Fruit fly (Drosophila melanogaster) whole organism, embryonic: Measurements from ENCODE around the gene CG6041.

Experiments
- Aef1 ChIP-seq: fragments of 200-800 bp; sonication (Bioruptor generic); IDR thresholded peaks from 3 replicates; pipeline ENCODE4 v1.3.6; 2022; ENCODE audit warnings: missing biosample characterization, missing genetic modification characterization
- Bgb ChIP-seq: fragments of 200-800 bp; sonication (Bioruptor generic); IDR thresholded peaks from 2 replicates; pipeline ENCODE4 v1.3.6; 2022; ENCODE audit warnings: missing biosample characterization, missing genetic modification characterization; ENCODE audit not compliant: partially characterized antibody
- CG10267 ChIP-seq: fragments of 200-800 bp; sonication (Bioruptor generic); optimal IDR thresholded peaks from 2 replicates; lab custom pipeline; 2018; ENCODE audit warnings: missing biosample characterization, mild to moderate bottlenecking, missing genetic modification characterization, moderate library complexity
- CG11560 ChIP-seq: fragments of 200-800 bp; sonication (Bioruptor generic); IDR thresholded peaks from 3 replicates; pipeline ENCODE4 v1.3.6; 2022; ENCODE audit warnings: missing biosample characterization, missing genetic modification characterization
- CG11723 ChIP-seq: fragments of 200-800 bp; sonication (Bioruptor generic); optimal IDR thresholded peaks from 2 replicates; lab custom pipeline; 2017; ENCODE audit warnings: missing biosample characterization, mild to moderate bottlenecking, missing genetic modification characterization
- CG12391 ChIP-seq: fragments of 200-800 bp; sonication (Bioruptor generic); optimal IDR thresholded peaks from 3 replicates; lab custom pipeline; 2018; ENCODE audit warnings: missing biosample characterization, mild to moderate bottlenecking, missing genetic modification characterization, moderate library complexity
- CG12769 ChIP-seq: fragments of 200-800 bp; sonication (Bioruptor generic); optimal IDR thresholded peaks from 2 replicates; lab custom pipeline; 2019; ENCODE audit warnings: missing biosample characterization, mild to moderate bottlenecking, missing genetic modification characterization, moderate library complexity
- CG1603 ChIP-seq: fragments of 200-800 bp; sonication (Bioruptor generic); optimal IDR thresholded peaks from 2 replicates; lab custom pipeline; 2019; ENCODE audit warnings: missing biosample characterization, mild to moderate bottlenecking, missing genetic modification characterization, moderate library complexity
- CG3065 ChIP-seq: fragments of 200-800 bp; sonication (Bioruptor generic); optimal IDR thresholded peaks from 2 replicates; lab custom pipeline; 2016; ENCODE audit warnings: missing biosample characterization, missing genetic modification characterization
- CG31224 ChIP-seq: fragments of 200-800 bp; sonication (Bioruptor generic); IDR thresholded peaks from 2 replicates; pipeline ENCODE4 v1.3.6; 2022; ENCODE audit warnings: missing biosample characterization, missing genetic modification characterization
- CG32532 ChIP-seq: fragments of 200-800 bp; sonication (Bioruptor generic); IDR thresholded peaks from 2 replicates; pipeline ENCODE4 v1.3.6; 2022; ENCODE audit warnings: missing biosample characterization, missing genetic modification characterization
- CG34376 ChIP-seq: fragments of 200-800 bp; sonication (Bioruptor generic); optimal IDR thresholded peaks from 2 replicates; lab custom pipeline; 2018; ENCODE audit warnings: missing biosample characterization, mild to moderate bottlenecking, missing genetic modification characterization
- CG5180 ChIP-seq: fragments of 200-800 bp; sonication (Bioruptor generic); optimal IDR thresholded peaks from 3 replicates; lab custom pipeline; 2017; ENCODE audit warnings: missing biosample characterization, missing genetic modification characterization, mild to moderate bottlenecking, moderate library complexity, missing genetic modification reagents
- CG5953 ChIP-seq: fragments of 200-800 bp; sonication (Bioruptor generic); IDR thresholded peaks from 2 replicates; pipeline ENCODE4 v1.3.6; 2022; ENCODE audit warnings: missing biosample characterization, missing genetic modification characterization
- CG6765 ChIP-seq: fragments of 200-800 bp; sonication (Bioruptor generic); optimal IDR thresholded peaks from 3 replicates; lab custom pipeline; 2017; ENCODE audit warnings: missing biosample characterization, mild to moderate bottlenecking, missing genetic modification characterization
- CG7357 ChIP-seq: fragments of 200-800 bp; sonication (Bioruptor generic); IDR thresholded peaks from 3 replicates; pipeline ENCODE4 v1.3.6; 2022; ENCODE audit warnings: missing biosample characterization, missing genetic modification characterization
- CG9932 ChIP-seq: fragments of 200-800 bp; sonication (Bioruptor generic); IDR thresholded peaks from 2 replicates; pipeline ENCODE4 v1.3.6; 2022; ENCODE audit warnings: missing biosample characterization, missing genetic modification characterization
- Deaf1 ChIP-seq: fragments of 200-800 bp; optimal IDR thresholded peaks from 3 replicates; lab custom pipeline; 2019; ENCODE audit warnings: missing biosample characterization, mild to moderate bottlenecking, missing genetic modification characterization, moderate library complexity
- Dip3 ChIP-seq: fragments of 200-800 bp; sonication (Bioruptor generic); optimal IDR thresholded peaks from 3 replicates; lab custom pipeline; 2016; ENCODE audit warnings: missing biosample characterization, missing genetic modification characterization
- E2f2 ChIP-seq: fragments of 200-800 bp; sonication (Bioruptor generic); IDR thresholded peaks from 2 replicates; pipeline ENCODE4 v1.3.6; 2022; ENCODE audit warnings: missing biosample characterization, missing genetic modification characterization
- Gsc ChIP-seq: fragments of 200-800 bp; sonication (Bioruptor generic); IDR thresholded peaks from 2 replicates; pipeline ENCODE4 v1.3.6; 2022; ENCODE audit warnings: missing biosample characterization, missing genetic modification characterization
- HmgD ChIP-seq: fragments of 200-800 bp; sonication (Bioruptor generic); optimal IDR thresholded peaks from 3 replicates; lab custom pipeline; 2016; ENCODE audit warnings: missing biosample characterization, missing genetic modification characterization
- Hmr ChIP-seq: fragments of 200-800 bp; sonication (Bioruptor generic); optimal IDR thresholded peaks from 3 replicates; lab custom pipeline; 2017; ENCODE audit warnings: mild to moderate bottlenecking, missing biosample characterization, missing genetic modification reagents, missing genetic modification characterization
- Mad ChIP-seq: fragments of 200-800 bp; sonication (Bioruptor generic); optimal IDR thresholded peaks from 2 replicates; lab custom pipeline; 2016; ENCODE audit warnings: missing biosample characterization, missing genetic modification characterization
- Nf-YC ChIP-seq: fragments of 200-800 bp; optimal IDR thresholded peaks from 3 replicates; lab custom pipeline; 2019; ENCODE audit warnings: missing biosample characterization, mild to moderate bottlenecking, missing genetic modification characterization, moderate library complexity
- Six4 ChIP-seq: fragments of 200-800 bp; sonication (Bioruptor generic); optimal IDR thresholded peaks from 2 replicates; lab custom pipeline; 2016; ENCODE audit warnings: missing biosample characterization, missing genetic modification characterization
- aop ChIP-seq: fragments of 200-800 bp; sonication (Bioruptor generic); IDR thresholded peaks from 2 replicates; pipeline ENCODE4 v1.3.6; 2022; ENCODE audit warnings: missing biosample characterization, missing genetic modification characterization
- bowl ChIP-seq: fragments of 200-800 bp; sonication (Bioruptor generic); IDR thresholded peaks from 2 replicates; pipeline ENCODE4 v1.3.6; 2022; ENCODE audit warnings: missing biosample characterization, missing genetic modification characterization
- cato ChIP-seq: fragments of 200-800 bp; sonication (Bioruptor generic); optimal IDR thresholded peaks from 2 replicates; lab custom pipeline; 2016; ENCODE audit warnings: missing biosample characterization, missing genetic modification characterization, borderline replicate concordance
- chif ChIP-seq, 2 experiments: fragments of 200-800 bp; sonication (Bioruptor generic); optimal IDR thresholded peaks; 3 replicates each; lab custom pipeline; 2016; ENCODE audit warnings: missing biosample characterization in 2 of 2, missing genetic modification characterization in 2 of 2
- dm ChIP-seq: fragments of 200-800 bp; sonication (Bioruptor generic); optimal IDR thresholded peaks from 3 replicates; lab custom pipeline; 2016; ENCODE audit warnings: missing biosample characterization, missing genetic modification characterization
- eve ChIP-seq, 2 experiments: fragments of >200 bp; optimal IDR thresholded peaks; 2 replicates each; lab custom pipeline; 2017; ENCODE audit warnings: missing biosample characterization in 2 of 2, missing genetic modification characterization in 2 of 2
- fd102C ChIP-seq: fragments of 200-800 bp; sonication (Bioruptor generic); optimal IDR thresholded peaks from 2 replicates; lab custom pipeline; 2018; ENCODE audit warnings: missing biosample characterization, mild to moderate bottlenecking, missing genetic modification characterization, moderate library complexity
- grau ChIP-seq: fragments of 200-800 bp; optimal IDR thresholded peaks from 3 replicates; lab custom pipeline; 2019; ENCODE audit warnings: missing biosample characterization, mild to moderate bottlenecking, missing genetic modification characterization, moderate library complexity
- hbn ChIP-seq: fragments of 200-800 bp; sonication (Bioruptor generic); IDR thresholded peaks from 2 replicates; pipeline ENCODE4 v1.3.6; 2022; ENCODE audit warnings: missing biosample characterization, missing genetic modification characterization; ENCODE audit not compliant: partially characterized antibody
- her ChIP-seq: fragments of 200-800 bp; sonication (Bioruptor generic); optimal IDR thresholded peaks from 2 replicates; lab custom pipeline; 2016; ENCODE audit warnings: missing biosample characterization, missing genetic modification characterization
- hkb ChIP-seq, 2 experiments: fragments of 200-800 bp in 1 of 2; fragments of >200 bp in 1 of 2; sonication (Bioruptor generic) in 1 of 2; IDR thresholded peaks in 1 of 2; optimal IDR thresholded peaks in 1 of 2; 2 replicates each; pipeline versions ENCODE4 v1.3.6 to Lab custom; 2017 to 2022; ENCODE audit warnings: missing biosample characterization in 1 of 2, missing genetic modification characterization in 1 of 2
- inv ChIP-seq: fragments of 200-800 bp; sonication (Bioruptor generic); IDR thresholded peaks from 2 replicates; pipeline ENCODE4 v1.3.6; 2022; ENCODE audit warnings: missing biosample characterization, missing genetic modification characterization; ENCODE audit not compliant: partially characterized antibody
- lab ChIP-seq: fragments of 200-800 bp; sonication (Bioruptor generic); optimal IDR thresholded peaks from 3 replicates; lab custom pipeline; 2017; ENCODE audit warnings: missing biosample characterization, missing genetic modification characterization, mild to moderate bottlenecking, moderate library complexity, missing genetic modification reagents
- lbe ChIP-seq: fragments of 200-800 bp; sonication (Bioruptor generic); optimal IDR thresholded peaks from 2 replicates; lab custom pipeline; 2016; ENCODE audit warnings: missing biosample characterization, mild to moderate bottlenecking, missing genetic modification characterization
- mirr ChIP-seq: fragments of 200-800 bp; sonication (Bioruptor generic); optimal IDR thresholded peaks from 3 replicates; lab custom pipeline; 2018; ENCODE audit warnings: missing biosample characterization, mild to moderate bottlenecking, missing genetic modification characterization
- pfk ChIP-seq: fragments of 200-800 bp; sonication (Bioruptor generic); optimal IDR thresholded peaks from 2 replicates; lab custom pipeline; 2018; ENCODE audit warnings: missing biosample characterization, mild to moderate bottlenecking, missing genetic modification characterization, moderate library complexity
- pzg ChIP-seq: fragments of 200-800 bp; sonication (Bioruptor generic); optimal IDR thresholded peaks from 3 replicates; lab custom pipeline; 2018; ENCODE audit warnings: missing biosample characterization, mild to moderate bottlenecking, missing genetic modification characterization, moderate library complexity
- row ChIP-seq: fragments of 200-800 bp; sonication (Bioruptor generic); IDR thresholded peaks from 3 replicates; pipeline ENCODE4 v1.3.6; 2022; ENCODE audit warnings: missing biosample characterization, missing genetic modification characterization
- sd ChIP-seq: fragments of 200-800 bp; sonication (Bioruptor generic); optimal IDR thresholded peaks from 3 replicates; lab custom pipeline; 2018; ENCODE audit warnings: missing biosample characterization, mild to moderate bottlenecking, missing genetic modification characterization, moderate library complexity
- sqz ChIP-seq: fragments of 200-800 bp; sonication (Bioruptor generic); optimal IDR thresholded peaks from 3 replicates; lab custom pipeline; 2018; ENCODE audit warnings: missing biosample characterization, mild to moderate bottlenecking, missing genetic modification characterization
- trem ChIP-seq: fragments of 200-800 bp; optimal IDR thresholded peaks from 3 replicates; lab custom pipeline; 2019; ENCODE audit warnings: missing biosample characterization, mild to moderate bottlenecking, missing genetic modification characterization, moderate library complexity
- ttk ChIP-seq: fragments of 200-800 bp; sonication (Bioruptor generic); IDR thresholded peaks from 2 replicates; pipeline ENCODE4 v2.1.2; 2022; ENCODE audit warnings: missing biosample characterization, missing genetic modification characterization
- vvl ChIP-seq: fragments of 200-800 bp; sonication (Bioruptor generic); IDR thresholded peaks from 2 replicates; pipeline ENCODE4 v1.3.6; 2022; ENCODE audit warnings: missing biosample characterization, missing genetic modification characterization

The CG6041 gene

DNA sequence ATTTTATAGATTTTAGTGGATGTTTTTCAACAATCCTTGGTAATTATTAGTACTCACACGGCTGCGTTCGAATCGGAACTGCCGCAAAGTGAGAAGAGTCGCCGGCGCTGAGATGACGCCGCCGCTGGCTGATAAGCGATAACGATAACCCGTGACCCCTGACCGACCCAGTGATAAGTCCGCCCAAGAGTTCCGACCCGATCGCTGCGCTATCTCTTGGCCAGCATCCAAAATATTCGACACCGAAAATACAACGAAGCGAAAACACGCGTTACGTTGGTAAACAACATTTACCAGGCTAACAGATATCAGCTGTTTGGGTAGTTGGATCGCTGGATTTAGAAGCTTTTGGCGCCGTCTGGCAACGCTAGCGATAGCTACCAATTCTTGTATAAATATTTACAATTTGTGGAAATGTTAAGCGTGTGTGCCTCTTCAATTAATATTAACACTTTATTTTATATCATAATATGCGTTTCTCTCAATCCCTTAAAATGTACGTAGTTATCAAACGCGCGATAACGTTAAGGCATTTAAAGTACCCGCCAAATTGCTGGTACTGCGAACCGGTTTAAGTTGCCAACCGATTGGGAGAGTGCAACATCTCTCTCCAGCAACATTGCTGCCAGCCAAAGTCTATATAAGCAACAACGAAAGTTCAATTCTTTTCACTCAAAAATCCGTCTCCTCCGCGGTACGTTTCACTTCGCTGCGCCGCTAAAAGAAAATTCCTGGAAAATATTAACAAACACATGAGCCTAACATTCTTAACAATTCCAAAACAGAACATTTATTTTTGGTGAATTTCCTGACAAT, 31.3 kb upstream of the CG6041 start, which contains the start of the genes Shmt and CG3726:
Gene Shmt (minus strand): TSS at position 304 of the 816 bp plus-strand sequence.
Gene CG3726 (plus strand): TSS at position 604 of the 816 bp plus-strand sequence.
- TF ChIP-seq hkb (optimal IDR thresholded peaks at IDR 0.05; lab: Kevin White, UChicago) (peak; percentile 1), hkb (GFP tag; IDR thresholded peaks at IDR 0.05; lab: Robert Waterston, UW) (no peak), CG10267 (tag; lab: Kevin White, UChicago) (no peak), CG32532 (GFP tag; lab: Robert Waterston, UW) (no peak), pfk (GFP tag; lab: Kevin White, UChicago) (no peak), lab (peak; percentile 42), sqz (GFP tag; lab: Kevin White, UChicago) (peak; percentile 37), inv (GFP tag; lab: Robert Waterston, UW) (no peak), CG3065 (no peak), E2f2 (GFP tag; lab: Robert Waterston, UW) (peak; percentile 84), dm (GFP tag; lab: Kevin White, UChicago) (no peak), mirr (GFP tag; lab: Kevin White, UChicago) (no peak), vvl (GFP tag; lab: Robert Waterston, UW) (0 out of 2 replicates have a peak, but pooled peaks have one; percentile 33), Nf-YC (tag; lab: Kevin White, UChicago) (peak; percentile 3), HmgD (GFP tag; lab: Kevin White, UChicago) (no peak), CG6765 (GFP tag; lab: Kevin White, UChicago) (no peak), CG11560 (tag; lab: Robert Waterston, UW) (no peak), CG12769 (tag; lab: Kevin White, UChicago) (peak; percentile 49), aop (GFP tag; lab: Robert Waterston, UW) (no peak), chif (GFP tag; optimal IDR thresholded peaks at IDR 0.05; lab: Kevin White, UChicago) (no peak), row (GFP tag; lab: Robert Waterston, UW) (no peak; the same call in 2 of the 3 replicates), Six4 (no peak), her (GFP tag; lab: Kevin White, UChicago) (peak; percentile 37), CG9932 (GFP tag; lab: Robert Waterston, UW) (no peak), CG5953 (GFP tag; lab: Robert Waterston, UW) (no peak), fd102C (GFP tag; lab: Kevin White, UChicago) (no peak), CG34376 (peak; percentile 5), lbe (GFP tag; lab: Kevin White, UChicago) (no peak), eve (GFP tag; optimal IDR thresholded peaks at IDR 0.05; lab: Kevin White, UChicago) (no peak), Mad (GFP tag; lab: Kevin White, UChicago) (no peak), CG5180 (no peak), Deaf1 (tag; lab: Kevin White, UChicago) (no peak), Dip3 (GFP tag; lab: Kevin White, UChicago) (no peak), CG7357 (GFP tag; lab: Robert Waterston, UW) (no peak), grau (tag; lab: Kevin White, UChicago) (peak; percentile 11), CG31224 (GFP tag; lab: Robert Waterston, UW) (no peak), Aef1 (GFP tag; lab: Robert Waterston, UW) (no peak), cato (GFP tag; lab: Kevin White, UChicago) (no peak), hbn (GFP tag; lab: Robert Waterston, UW) (0 out of 2 replicates have a peak, but pooled peaks have one; percentile 20), bowl (GFP tag; lab: Robert Waterston, UW) (no peak), pzg (GFP tag; lab: Kevin White, UChicago) (peak; percentile 24), trem (tag; lab: Kevin White, UChicago) (peak; percentile 1), Gsc (GFP tag; lab: Robert Waterston, UW) (no peak), CG11723 (no peak), Bgb (GFP tag; lab: Robert Waterston, UW) (peak; percentile 34; the same call in 1 of the 2 replicates), CG12391 (no peak), CG1603 (tag; lab: Kevin White, UChicago) (peak; percentile 0), ttk (no peak), sd (tag; lab: Kevin White, UChicago) (peak; percentile 23), Hmr (GFP tag; lab: Kevin White, UChicago) (peak; percentile 24)
